Fruit fly (Drosophila melanogaster) whole organism, embryonic: ENCODE results near the gene CG10365.
A peak's percentile ranks its signal among the peaks of the same experiment; 100 is the strongest.

Experiments used
- Aef1 ChIP-seq: fragments of 200-800 bp; sonication (Bioruptor generic); IDR thresholded peaks from 3 replicates; pipeline ENCODE4 v1.3.6; 2022; ENCODE audit warnings: missing biosample characterization, missing genetic modification characterization
- CG10543 ChIP-seq: fragments of 200-800 bp; sonication (Bioruptor generic); optimal IDR thresholded peaks from 3 replicates; lab custom pipeline; 2017; ENCODE audit warnings: missing biosample characterization, mild to moderate bottlenecking, missing genetic modification characterization, moderate library complexity
- CG10654 ChIP-seq: fragments of 200-800 bp; sonication (Bioruptor generic); optimal IDR thresholded peaks from 2 replicates; lab custom pipeline; 2016; ENCODE audit warnings: missing biosample characterization, missing genetic modification characterization
- CG12942 ChIP-seq: fragments of 200-800 bp; sonication (Bioruptor generic); optimal IDR thresholded peaks from 3 replicates; lab custom pipeline; 2016; ENCODE audit warnings: missing biosample characterization, missing genetic modification characterization
- CG16779 ChIP-seq: fragments of 200-800 bp; sonication (Bioruptor generic); IDR thresholded peaks from 2 replicates; pipeline ENCODE4 v1.3.6; 2022; ENCODE audit warnings: missing biosample characterization, missing genetic modification characterization
- CG17328 ChIP-seq: fragments of 200-800 bp; sonication (Bioruptor generic); IDR thresholded peaks from 2 replicates; pipeline ENCODE4 v1.3.6; 2022; ENCODE audit warnings: missing biosample characterization, missing genetic modification characterization
- CG2120 ChIP-seq: fragments of 200-800 bp; sonication (Bioruptor generic); optimal IDR thresholded peaks from 3 replicates; lab custom pipeline; 2016; ENCODE audit warnings: missing biosample characterization, missing genetic modification characterization
- CG2199 ChIP-seq: fragments of 200-800 bp; sonication (Bioruptor generic); IDR thresholded peaks from 3 replicates; pipeline ENCODE4 v1.3.6; 2022; ENCODE audit warnings: missing biosample characterization, missing genetic modification characterization
- CG32532 ChIP-seq: fragments of 200-800 bp; sonication (Bioruptor generic); IDR thresholded peaks from 2 replicates; pipeline ENCODE4 v1.3.6; 2022; ENCODE audit warnings: missing biosample characterization, missing genetic modification characterization
- CG6175 ChIP-seq: fragments of 200-800 bp; sonication (Bioruptor generic); IDR thresholded peaks from 3 replicates; pipeline ENCODE4 v1.3.6; 2022; ENCODE audit warnings: missing biosample characterization, missing genetic modification characterization
- CG6765 ChIP-seq: fragments of 200-800 bp; sonication (Bioruptor generic); optimal IDR thresholded peaks from 3 replicates; lab custom pipeline; 2017; ENCODE audit warnings: missing biosample characterization, mild to moderate bottlenecking, missing genetic modification characterization
- CG8290 ChIP-seq, 3 experiments: fragments of 200-800 bp; sonication (Bioruptor generic); optimal IDR thresholded peaks; 2 replicates each; lab custom pipeline; 2016 to 2019; ENCODE audit warnings: missing biosample characterization in 3 of 3, missing genetic modification characterization in 3 of 3, mild to moderate bottlenecking in 2 of 3, moderate library complexity in 1 of 3
- E2f2 ChIP-seq: fragments of 200-800 bp; sonication (Bioruptor generic); IDR thresholded peaks from 2 replicates; pipeline ENCODE4 v1.3.6; 2022; ENCODE audit warnings: missing biosample characterization, missing genetic modification characterization
- GATAe ChIP-seq: fragments of 200-800 bp; sonication (Bioruptor generic); conservative IDR thresholded peaks from 2 replicates; pipeline ENCODE4 v1.3.6; 2022; ENCODE audit warnings: missing biosample characterization, missing genetic modification characterization
- Hey ChIP-seq: fragments of 200-800 bp; sonication (Bioruptor generic); optimal IDR thresholded peaks from 3 replicates; lab custom pipeline; 2018; ENCODE audit warnings: missing biosample characterization, mild to moderate bottlenecking, missing genetic modification characterization
- Hmr ChIP-seq: fragments of 200-800 bp; sonication (Bioruptor generic); optimal IDR thresholded peaks from 3 replicates; lab custom pipeline; 2017; ENCODE audit warnings: mild to moderate bottlenecking, missing biosample characterization, missing genetic modification reagents, missing genetic modification characterization
- Lim3 ChIP-seq: fragments of 200-800 bp; sonication (Bioruptor generic); IDR thresholded peaks from 2 replicates; pipeline ENCODE4 v1.3.6; 2022; ENCODE audit warnings: missing biosample characterization, missing genetic modification characterization
- Mrtf ChIP-seq: fragments of 200-800 bp; sonication (Bioruptor generic); IDR thresholded peaks from 3 replicates; pipeline ENCODE4 v1.3.6; 2022; ENCODE audit warnings: missing biosample characterization, missing genetic modification characterization
- Myb ChIP-seq: fragments of 200-800 bp; sonication (Bioruptor generic); optimal IDR thresholded peaks from 2 replicates; lab custom pipeline; 2016; ENCODE audit warnings: missing biosample characterization, missing genetic modification characterization
- Rx ChIP-seq: fragments of 200-800 bp; sonication (Bioruptor generic); IDR thresholded peaks from 2 replicates; pipeline ENCODE4 v1.3.6; 2022; ENCODE audit warnings: missing biosample characterization, missing genetic modification characterization
- Trl ChIP-seq, 3 experiments: fragments of >200 bp in 2 of 3; fragments of 200-800 bp in 1 of 3; sonication (Bioruptor generic) in 1 of 3; optimal IDR thresholded peaks; 2 replicates in 1 of 3; 3 replicates in 2 of 3; lab custom pipeline; 2016 to 2017; ENCODE audit warnings: missing biosample characterization in 1 of 3, missing genetic modification characterization in 1 of 3
- bigmax ChIP-seq: fragments of 200-800 bp; sonication (Bioruptor generic); optimal IDR thresholded peaks from 2 replicates; lab custom pipeline; 2018; ENCODE audit warnings: missing biosample characterization, mild to moderate bottlenecking, missing genetic modification characterization
- cg ChIP-seq: fragments of 200-800 bp; sonication (Bioruptor generic); optimal IDR thresholded peaks from 3 replicates; lab custom pipeline; 2019; ENCODE audit warnings: missing biosample characterization, mild to moderate bottlenecking, missing genetic modification characterization, moderate library complexity
- chif ChIP-seq, 2 experiments: fragments of 200-800 bp; sonication (Bioruptor generic); optimal IDR thresholded peaks; 3 replicates each; lab custom pipeline; 2016; ENCODE audit warnings: missing biosample characterization in 2 of 2, missing genetic modification characterization in 2 of 2
- ci ChIP-seq: fragments of 200-800 bp; sonication (Bioruptor generic); IDR thresholded peaks from 3 replicates; pipeline ENCODE4 v1.3.6; 2022; ENCODE audit warnings: missing biosample characterization, missing genetic modification characterization
- crol ChIP-seq: fragments of 200-800 bp; sonication (Bioruptor generic); IDR thresholded peaks from 2 replicates; pipeline ENCODE4 v1.3.6; 2022; ENCODE audit warnings: missing biosample characterization, missing genetic modification characterization
- dimm ChIP-seq: fragments of 200-800 bp; sonication (Bioruptor generic); IDR thresholded peaks from 2 replicates; pipeline ENCODE4 v1.3.6; 2022; ENCODE audit warnings: missing biosample characterization, missing genetic modification characterization
- dm ChIP-seq: fragments of 200-800 bp; sonication (Bioruptor generic); optimal IDR thresholded peaks from 3 replicates; lab custom pipeline; 2016; ENCODE audit warnings: missing biosample characterization, missing genetic modification characterization
- esg ChIP-seq: fragments of 200-800 bp; sonication (Bioruptor generic); conservative IDR thresholded peaks from 2 replicates; pipeline ENCODE4 v1.3.6; 2022; ENCODE audit warnings: missing biosample characterization, missing genetic modification characterization
- fd102C ChIP-seq: fragments of 200-800 bp; sonication (Bioruptor generic); optimal IDR thresholded peaks from 2 replicates; lab custom pipeline; 2018; ENCODE audit warnings: missing biosample characterization, mild to moderate bottlenecking, missing genetic modification characterization, moderate library complexity
- gem ChIP-seq: fragments of 200-800 bp; sonication (Bioruptor generic); optimal IDR thresholded peaks from 2 replicates; lab custom pipeline; 2019; ENCODE audit warnings: missing biosample characterization, mild to moderate bottlenecking, missing genetic modification characterization, moderate library complexity
- gro ChIP-seq: fragments of 200-800 bp; sonication (Bioruptor generic); optimal IDR thresholded peaks from 2 replicates; lab custom pipeline; 2016; ENCODE audit warnings: missing biosample characterization, missing genetic modification characterization
- gsb-n ChIP-seq: fragments of 200-800 bp; sonication (Bioruptor generic); optimal IDR thresholded peaks from 3 replicates; lab custom pipeline; 2018; ENCODE audit warnings: missing biosample characterization, mild to moderate bottlenecking, missing genetic modification characterization
- lab ChIP-seq: fragments of 200-800 bp; sonication (Bioruptor generic); optimal IDR thresholded peaks from 3 replicates; lab custom pipeline; 2017; ENCODE audit warnings: missing biosample characterization, missing genetic modification characterization, mild to moderate bottlenecking, moderate library complexity, missing genetic modification reagents
- nau ChIP-seq: fragments of 200-800 bp; sonication (Bioruptor generic); optimal IDR thresholded peaks from 3 replicates; lab custom pipeline; 2017; ENCODE audit warnings: missing biosample characterization, mild to moderate bottlenecking, missing genetic modification characterization, missing genetic modification reagents
- nerfin-2 ChIP-seq: fragments of 200-800 bp; sonication (Bioruptor generic); IDR thresholded peaks from 2 replicates; pipeline ENCODE4 v1.3.6; 2022; ENCODE audit warnings: missing biosample characterization, missing genetic modification characterization; ENCODE audit not compliant: partially characterized antibody
- pb ChIP-seq: fragments of 200-800 bp; sonication (Bioruptor generic); optimal IDR thresholded peaks from 3 replicates; lab custom pipeline; 2016; ENCODE audit warnings: missing biosample characterization, missing genetic modification characterization
- rib ChIP-seq: fragments of 200-800 bp; sonication (Bioruptor generic); IDR thresholded peaks from 2 replicates; pipeline ENCODE4 v1.3.6; 2022; ENCODE audit warnings: missing biosample characterization, missing genetic modification characterization
- row ChIP-seq: fragments of 200-800 bp; sonication (Bioruptor generic); IDR thresholded peaks from 3 replicates; pipeline ENCODE4 v1.3.6; 2022; ENCODE audit warnings: missing biosample characterization, missing genetic modification characterization
- schlank ChIP-seq: fragments of 200-800 bp; sonication (Bioruptor generic); optimal IDR thresholded peaks from 2 replicates; lab custom pipeline; 2018; ENCODE audit warnings: missing biosample characterization, mild to moderate bottlenecking, missing genetic modification characterization
- sd ChIP-seq: fragments of 200-800 bp; sonication (Bioruptor generic); optimal IDR thresholded peaks from 3 replicates; lab custom pipeline; 2018; ENCODE audit warnings: missing biosample characterization, mild to moderate bottlenecking, missing genetic modification characterization, moderate library complexity
- sima ChIP-seq: fragments of 200-800 bp; sonication (Bioruptor generic); optimal IDR thresholded peaks from 2 replicates; lab custom pipeline; 2016; ENCODE audit warnings: missing biosample characterization, missing genetic modification characterization
- sna ChIP-seq: fragments of 200-800 bp; sonication (Bioruptor generic); IDR thresholded peaks from 2 replicates; pipeline ENCODE4 v1.3.6; 2022; ENCODE audit warnings: missing biosample characterization, missing genetic modification characterization; ENCODE audit not compliant: partially characterized antibody
- tgo ChIP-seq: fragments of 200-800 bp; sonication (Bioruptor generic); IDR thresholded peaks from 3 replicates; pipeline ENCODE4 v1.3.6; 2022; ENCODE audit warnings: missing biosample characterization, missing genetic modification characterization
- tio ChIP-seq: fragments of 200-800 bp; sonication (Bioruptor generic); optimal IDR thresholded peaks from 2 replicates; lab custom pipeline; 2017; ENCODE audit warnings: missing biosample characterization, missing genetic modification characterization, inconsistent platforms
- tna ChIP-seq: fragments of 200-800 bp; sonication (Bioruptor generic); IDR thresholded peaks from 2 replicates; pipeline ENCODE4 v1.3.6; 2022; ENCODE audit warnings: missing biosample characterization, missing genetic modification characterization; ENCODE audit not compliant: partially characterized antibody
- tup ChIP-seq: fragments of 200-800 bp; sonication (Bioruptor generic); optimal IDR thresholded peaks from 2 replicates; lab custom pipeline; 2016; ENCODE audit warnings: missing biosample characterization, mild to moderate bottlenecking, missing genetic modification characterization, moderate library complexity
- zen ChIP-seq: fragments of 200-800 bp; sonication (Bioruptor generic); optimal IDR thresholded peaks from 3 replicates; lab custom pipeline; 2018; ENCODE audit warnings: missing biosample characterization, mild to moderate bottlenecking, missing genetic modification characterization, moderate library complexity

The CG10365 gene

dm6 chr3R:23724843-23725506, 1.8 kb downstream of the CG10365 start (continued):
- TF ChIP-seq Hey (tag; lab: Kevin White, UChicago), result peak; percentile 94
- peak; percentile 23 for TF ChIP-seq Hmr
- 0 out of 3 replicates have a peak, but pooled peaks have one; percentile 16 for TF ChIP-seq row
- no peak for TF ChIP-seq Trl (optimal IDR thresholded peaks at IDR 0.05; lab: Kevin White, UChicago)
- no peak for TF ChIP-seq Trl (GFP tag; optimal IDR thresholded peaks at IDR 0.05; lab: Kevin White, UChicago)
- peak; percentile 43 for TF ChIP-seq CG10543 (GFP tag; lab: Kevin White, UChicago)
- peak; percentile 87 for TF ChIP-seq GATAe
- TF ChIP-seq CG8290 (GFP tag; optimal IDR thresholded peaks at IDR 0.05; lab: Kevin White, UChicago), result no peak
- peak in 1 of 2 experiments; percentile 8 for TF ChIP-seq CG8290 (tag; optimal IDR thresholded peaks at IDR 0.05; lab: Kevin White, UChicago)
- peak; percentile 39 for TF ChIP-seq lab (GFP tag; lab: Kevin White, UChicago)
- TF ChIP-seq esg (GFP tag; lab: Robert Waterston, UW), result no peak
- peak; percentile 74 for TF ChIP-seq sd (tag; lab: Kevin White, UChicago)
- TF ChIP-seq CG10654, result no peak

- TF ChIP-seq crol (GFP tag; lab: Robert Waterston, UW) (no peak), CG2120 (GFP tag; lab: Kevin White, UChicago) (peak; percentile 33), dm (GFP tag; lab: Kevin White, UChicago) (no peak), Lim3 (GFP tag; lab: Robert Waterston, UW) (no peak), pb (no peak), CG6765 (GFP tag; lab: Kevin White, UChicago) (no peak), nerfin-2 (GFP tag; lab: Robert Waterston, UW) (no peak), fd102C (GFP tag; lab: Kevin White, UChicago) (no peak), gsb-n (no peak), CG17328 (no peak), Rx (GFP tag; lab: Robert Waterston, UW) (no peak), gem (tag; lab: Kevin White, UChicago) (no peak), rib (peak; percentile 67; the same call in 1 of the 2 replicates), gro (no peak), E2f2 (GFP tag; lab: Robert Waterston, UW) (no peak), bigmax (GFP tag; lab: Kevin White, UChicago) (no peak), zen (tag; lab: Kevin White, UChicago) (no peak), CG2199 (GFP tag; lab: Robert Waterston, UW) (no peak), cg (GFP tag; lab: Kevin White, UChicago) (peak; percentile 44), Myb (GFP tag; lab: Kevin White, UChicago) (no peak), CG12942 (GFP tag; lab: Kevin White, UChicago) (no peak), CG6175 (GFP tag; lab: Robert Waterston, UW) (no peak), chif (GFP tag; optimal IDR thresholded peaks at IDR 0.05; lab: Kevin White, UChicago) (no peak), ci (GFP tag; lab: Robert Waterston, UW) (peak; percentile 50; the same call in 2 of the 3 replicates), CG32532 (GFP tag; lab: Robert Waterston, UW) (no peak), CG16779 (GFP tag; lab: Robert Waterston, UW) (no peak), dimm (GFP tag; lab: Robert Waterston, UW) (no peak), Mrtf (GFP tag; lab: Robert Waterston, UW) (no peak), nau (peak; percentile 40), Aef1 (no peak), schlank (tag; lab: Kevin White, UChicago) (no peak), tna (no peak), sna (no peak), tio (GFP tag; lab: Kevin White, UChicago) (no peak), tup (GFP tag; lab: Kevin White, UChicago) (no peak), sima (GFP tag; lab: Kevin White, UChicago) (no peak), tgo (GFP tag; lab: Robert Waterston, UW) (no peak)
These were observed 2.7 kb downstream of the CG10365 start for dm6 chr3R:23725711-23726349.
